Worm (Caenorhabditis elegans): ENCODE data around the gene nhx-4.

DNA sequence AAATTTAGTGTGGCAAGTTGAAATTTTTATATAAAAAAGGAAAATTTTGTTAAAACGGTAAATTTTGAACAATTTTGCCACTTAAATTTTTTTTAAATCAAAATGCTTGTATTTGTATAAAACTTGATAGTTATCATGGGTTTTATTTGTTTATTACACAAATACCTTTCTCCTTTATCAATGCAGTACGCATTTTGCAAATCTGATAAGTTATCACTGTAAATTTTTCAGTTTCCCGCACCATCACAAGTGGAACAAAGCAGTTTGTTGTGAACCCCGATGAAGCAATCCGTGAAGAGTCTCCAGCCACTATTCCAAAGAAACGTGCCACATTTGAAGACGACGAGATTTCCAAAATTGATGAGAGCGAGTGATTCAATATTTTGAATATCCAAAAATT is 6.0 kb downstream of the nhx-4 start:
- TF ChIP-seq med-1 (GFP tag; optimal IDR thresholded peaks at IDR 0.05; ENCODE audit: insufficient read depth) (no peak), ref-1 (GFP tag; conservative IDR thresholded peaks at IDR 0.05) (no peak), ztf-29 (GFP tag; IDR thresholded peaks at IDR 0.05) (no peak), flt-1 (GFP tag; IDR thresholded peaks at IDR 0.05) (no peak), ztf-23 (GFP tag; IDR thresholded peaks at IDR 0.05) (no peak), tab-1 (GFP tag; IDR thresholded peaks at IDR 0.05) (no peak), klf-2 (GFP tag; conservative IDR thresholded peaks at IDR 0.05) (no peak)
